Worm (Caenorhabditis elegans) whole organism, mixed stage, embryonic: Measurements from ENCODE around the gene rad-54.L2.

Source experiments
- blmp-1 ChIP-seq: fragments of 150-350 bp; optimal IDR thresholded peaks from 2 replicates; lab custom pipeline; 2014; ENCODE audit warnings: missing biosample characterization, missing genetic modification characterization
- ceh-39 ChIP-seq: fragments of 150-350 bp; optimal IDR thresholded peaks from 2 replicates; lab custom pipeline; 2014; ENCODE audit warnings: missing biosample characterization, missing genetic modification characterization
- lin-13 ChIP-seq: fragments of 150-350 bp; optimal IDR thresholded peaks from 2 replicates; lab custom pipeline; 2014; ENCODE audit warnings: missing biosample characterization, missing genetic modification characterization
- lsy-2 ChIP-seq: fragments of 150-350 bp; optimal IDR thresholded peaks from 2 replicates; lab custom pipeline; 2014; ENCODE audit warnings: missing biosample characterization, missing genetic modification characterization
- nhr-12 ChIP-seq: fragments of 150-350 bp; optimal IDR thresholded peaks from 2 replicates; lab custom pipeline; 2014; ENCODE audit warnings: missing biosample characterization, missing genetic modification characterization
- nhr-237 ChIP-seq: fragments of 150-350 bp; optimal IDR thresholded peaks from 2 replicates; lab custom pipeline; 2014; ENCODE audit warnings: missing biosample characterization, missing genetic modification characterization
- pha-4 ChIP-seq: fragments of 150-350 bp; optimal IDR thresholded peaks from 2 replicates; lab custom pipeline; 2018; ENCODE audit warnings: missing biosample characterization, missing genetic modification reagents, missing genetic modification characterization
- unc-39 ChIP-seq: fragments of 150-350 bp; optimal IDR thresholded peaks from 2 replicates; lab custom pipeline; 2014; ENCODE audit warnings: missing biosample characterization, missing genetic modification characterization

ce11 chrIV:8947146-8947545 lies 53.3 kb downstream of the rad-54.L2 start:
- TF ChIP-seq nhr-12 (tag; lab: Kevin White, UChicago) = no peak
- no peak for TF ChIP-seq lsy-2 (tag; lab: Kevin White, UChicago)
- no peak for TF ChIP-seq nhr-237
- no peak for TF ChIP-seq ceh-39 (tag; lab: Kevin White, UChicago)
- TF ChIP-seq lin-13 = no peak
- no peak for TF ChIP-seq pha-4 (tag; lab: Kevin White, UChicago)
- no peak for TF ChIP-seq blmp-1
- TF ChIP-seq unc-39 = no peak
